Fruit fly (Drosophila melanogaster): ENCODE measurements around the gene beta-Spec.

beta-Spec gene

dm6 chrX:17631996-17632612, 25.1 kb upstream of the beta-Spec start, which contains the start of the genes corolla and ND-24 (continued):
- TF ChIP-seq aop (GFP tag; IDR thresholded peaks at IDR 0.05) (0 out of 2 replicates have a peak, but pooled peaks have one; percentile 36), zfh2 (GFP tag; optimal IDR thresholded peaks at IDR 0.05) (peak; percentile 85), fu2 (GFP tag; optimal IDR thresholded peaks at IDR 0.05) (peak; percentile 71), CG31441 (GFP tag; IDR thresholded peaks at IDR 0.05) (no peak; the same call in none of the 2 replicates), CG42726 (GFP tag; IDR thresholded peaks at IDR 0.05; ENCODE audit: partially characterized antibody) (peak; percentile 74), Sry-β (GFP tag; optimal IDR thresholded peaks at IDR 0.05) (peak; percentile 87), CG10431 (GFP tag; optimal IDR thresholded peaks at IDR 0.05) (no peak), CG17186 (GFP tag; optimal IDR thresholded peaks at IDR 0.05) (peak; percentile 72), CG6654 (GFP tag; optimal IDR thresholded peaks at IDR 0.05) (no peak), eve (GFP tag; optimal IDR thresholded peaks at IDR 0.05) (no peak), Ada2b (GFP tag; IDR thresholded peaks at IDR 0.05) (peak; percentile 82), CG8388 (GFP tag; optimal IDR thresholded peaks at IDR 0.05) (peak; percentile 75), fd64A (GFP tag; optimal IDR thresholded peaks at IDR 0.05) (no peak), MESR4 (GFP tag; optimal IDR thresholded peaks at IDR 0.05) (peak; percentile 63), CG18764 (GFP tag; optimal IDR thresholded peaks at IDR 0.05) (peak; percentile 75), CG7839 (tag; optimal IDR thresholded peaks at IDR 0.05) (no peak), lab (GFP tag; optimal IDR thresholded peaks at IDR 0.05) (no peak), HLH54F (GFP tag; optimal IDR thresholded peaks at IDR 0.05) (peak; percentile 90), CG12391 (tag; optimal IDR thresholded peaks at IDR 0.05) (peak; percentile 92), amos (GFP tag; IDR thresholded peaks at IDR 0.05; ENCODE audit: partially characterized antibody) (peak; percentile 85), repo (GFP tag; optimal IDR thresholded peaks at IDR 0.05) (peak; percentile 51), Atf3 (GFP tag; optimal IDR thresholded peaks at IDR 0.05) (peak; percentile 72), Side (GFP tag; optimal IDR thresholded peaks at IDR 0.05) (peak; percentile 76), Hand (GFP tag; optimal IDR thresholded peaks at IDR 0.05) (no peak), CG11560 (tag; IDR thresholded peaks at IDR 0.05) (peak; percentile 96), Vsx1 (GFP tag; optimal IDR thresholded peaks at IDR 0.05) (peak; percentile 42), zen2 (GFP tag; IDR thresholded peaks at IDR 0.05; ENCODE audit: partially characterized antibody) (no peak; the same call in 2 of the 3 replicates), CG12744 (GFP tag; optimal IDR thresholded peaks at IDR 0.05) (peak; percentile 77), prd (optimal IDR thresholded peaks at IDR 0.05) (no peak), prd (GFP tag; IDR thresholded peaks at IDR 0.05) (peak; percentile 93), CG13123 (GFP tag; optimal IDR thresholded peaks at IDR 0.05) (peak; percentile 76), CG3838 (GFP tag; optimal IDR thresholded peaks at IDR 0.05) (peak; percentile 76), cato (GFP tag; optimal IDR thresholded peaks at IDR 0.05; ENCODE audit: borderline replicate concordance) (peak; percentile 71), CG11398 (GFP tag; optimal IDR thresholded peaks at IDR 0.05) (peak; percentile 31), peb (GFP tag; IDR thresholded peaks at IDR 0.05) (peak; percentile 84), yki (optimal IDR thresholded peaks at IDR 0.05) (no peak), lbe (GFP tag; optimal IDR thresholded peaks at IDR 0.05) (peak; percentile 63), CG1024 (GFP tag; IDR thresholded peaks at IDR 0.05) (peak; percentile 77), Ets97D (GFP tag; optimal IDR thresholded peaks at IDR 0.05) (peak; percentile 81), sisA (GFP tag; IDR thresholded peaks at IDR 0.05) (peak; percentile 92), Nf-YC (tag; optimal IDR thresholded peaks at IDR 0.05) (peak; percentile 47), CG18476 (GFP tag; optimal IDR thresholded peaks at IDR 0.05) (peak; percentile 88), CG17912 (GFP tag; optimal IDR thresholded peaks at IDR 0.05) (no peak), CG15073 (GFP tag; optimal IDR thresholded peaks at IDR 0.05) (no peak), Hr3 (GFP tag; optimal IDR thresholded peaks at IDR 0.05) (peak; percentile 87), ftz-f1 (GFP tag; optimal IDR thresholded peaks at IDR 0.05) (peak; percentile 8), pb (GFP tag; optimal IDR thresholded peaks at IDR 0.05) (peak; percentile 45), wek (GFP tag; optimal IDR thresholded peaks at IDR 0.05) (no peak), CG10654 (GFP tag; optimal IDR thresholded peaks at IDR 0.05) (peak; percentile 78), CG10274 (GFP tag; optimal IDR thresholded peaks at IDR 0.05) (no peak), Hsf (GFP tag; optimal IDR thresholded peaks at IDR 0.05) (peak; percentile 91)
